Fruit fly (Drosophila melanogaster): ENCODE data around the gene BigH1.

Gene BigH1

dm6 chr3R:14659354-14659804 is 3.9 kb upstream of the BigH1 start, which contains the start of gene Hexim (continued):
- TF ChIP-seq tup (GFP tag; optimal IDR thresholded peaks at IDR 0.05) = no peak
- no peak for TF ChIP-seq CG6254 (GFP tag; optimal IDR thresholded peaks at IDR 0.05)
- TF ChIP-seq Doc2 (GFP tag; IDR thresholded peaks at IDR 0.05) = no peak
- TF ChIP-seq pnt (GFP tag; optimal IDR thresholded peaks at IDR 0.05) = no peak
- no peak for TF ChIP-seq CG10431 (GFP tag; optimal IDR thresholded peaks at IDR 0.05)
- TF ChIP-seq emc (GFP tag; optimal IDR thresholded peaks at IDR 0.05) = no peak
- TF ChIP-seq CG15479 (GFP tag; optimal IDR thresholded peaks at IDR 0.05) = no peak
- no peak for TF ChIP-seq NK7.1 (GFP tag; optimal IDR thresholded peaks at IDR 0.05)
- TF ChIP-seq chinmo (GFP tag; IDR thresholded peaks at IDR 0.05; ENCODE audit: partially characterized antibody) = 0 out of 4 replicates have a peak, but pooled peaks have one; percentile 41
- no peak for TF ChIP-seq CG7928 (GFP tag; optimal IDR thresholded peaks at IDR 0.05)
- TF ChIP-seq Dip3 (GFP tag; optimal IDR thresholded peaks at IDR 0.05) = no peak
- TF ChIP-seq NC2α (GFP tag; optimal IDR thresholded peaks at IDR 0.05) = no peak
- TF ChIP-seq pita (GFP tag; optimal IDR thresholded peaks at IDR 0.05) = no peak
- no peak for TF ChIP-seq CG12769 (tag; optimal IDR thresholded peaks at IDR 0.05)
- TF ChIP-seq CG13775 (GFP tag; optimal IDR thresholded peaks at IDR 0.05) = no peak
- TF ChIP-seq disco-r (GFP tag; optimal IDR thresholded peaks at IDR 0.05) = no peak
- no peak for TF ChIP-seq exex (tag; optimal IDR thresholded peaks at IDR 0.05)
- no peak for TF ChIP-seq CG16815 (GFP tag; optimal IDR thresholded peaks at IDR 0.05)
- TF ChIP-seq NfI (GFP tag; optimal IDR thresholded peaks at IDR 0.05) = no peak
- no peak for TF ChIP-seq CG11723 (GFP tag; optimal IDR thresholded peaks at IDR 0.05)
- TF ChIP-seq jumu (GFP tag; optimal IDR thresholded peaks at IDR 0.05) = no peak
- TF ChIP-seq CG10959 (GFP tag; IDR thresholded peaks at IDR 0.05) = no peak
- TF ChIP-seq pb (GFP tag; optimal IDR thresholded peaks at IDR 0.05) = no peak
- no peak for TF ChIP-seq bbx (GFP tag; IDR thresholded peaks at IDR 0.05; ENCODE audit: partially characterized antibody)
- no peak for TF ChIP-seq Ptx1 (GFP tag; IDR thresholded peaks at IDR 0.05)
- no peak for TF ChIP-seq CG2875 (GFP tag; optimal IDR thresholded peaks at IDR 0.05)
- no peak for TF ChIP-seq TFAM (GFP tag; optimal IDR thresholded peaks at IDR 0.05)
- TF ChIP-seq HLH3B (GFP tag; IDR thresholded peaks at IDR 0.05) = no peak
- no peak for TF ChIP-seq gsb (GFP tag; IDR thresholded peaks at IDR 0.05)
- peak; percentile 76 for TF ChIP-seq Med (GFP tag)
- TF ChIP-seq sr (GFP tag; IDR thresholded peaks at IDR 0.05) = no peak
- no peak for TF ChIP-seq HLH4C (GFP tag; IDR thresholded peaks at IDR 0.05; ENCODE audit: partially characterized antibody)
- no peak for TF ChIP-seq CG9727 (GFP tag; optimal IDR thresholded peaks at IDR 0.05)
- TF ChIP-seq Doc3 (GFP tag; IDR thresholded peaks at IDR 0.05; ENCODE audit: partially characterized antibody) = no peak
- no peak for TF ChIP-seq tx (GFP tag; optimal IDR thresholded peaks at IDR 0.05)
- no peak for TF ChIP-seq CG7372 (GFP tag; IDR thresholded peaks at IDR 0.05)
- no peak for TF ChIP-seq CG2199 (GFP tag; IDR thresholded peaks at IDR 0.05)
- TF ChIP-seq CG1647 (GFP tag; optimal IDR thresholded peaks at IDR 0.05) = no peak
- no peak for TF ChIP-seq chm (GFP tag; IDR thresholded peaks at IDR 0.05)
- TF ChIP-seq CG2120 (GFP tag; optimal IDR thresholded peaks at IDR 0.05) = no peak
- no peak for TF ChIP-seq CG16779 (GFP tag; IDR thresholded peaks at IDR 0.05)
- TF ChIP-seq CG7987 (GFP tag; optimal IDR thresholded peaks at IDR 0.05) = no peak
- no peak for TF ChIP-seq CG4360 (GFP tag; IDR thresholded peaks at IDR 0.05)
- no peak for TF ChIP-seq CG11560 (tag; IDR thresholded peaks at IDR 0.05)
- no peak for TF ChIP-seq CG4424 (GFP tag; optimal IDR thresholded peaks at IDR 0.05)
- TF ChIP-seq CG3847 (GFP tag; IDR thresholded peaks at IDR 0.05) = peak; percentile 44
- no peak for TF ChIP-seq CG10209 (GFP tag; optimal IDR thresholded peaks at IDR 0.05)
- TF ChIP-seq Usf (GFP tag; optimal IDR thresholded peaks at IDR 0.05) = no peak
- peak; percentile 84 for TF ChIP-seq CG9797 (GFP tag; optimal IDR thresholded peaks at IDR 0.05)
- TF ChIP-seq fu2 (GFP tag; optimal IDR thresholded peaks at IDR 0.05) = no peak
- TF ChIP-seq Mad (GFP tag; optimal IDR thresholded peaks at IDR 0.05) = peak; percentile 19
- TF ChIP-seq CG4328 (GFP tag; optimal IDR thresholded peaks at IDR 0.05) = no peak

All from whole organism, embryonic.